Worm (Caenorhabditis elegans): ENCODE data around the gene ifb-2.

ce11 chrII:5735744-5736143 lies 14.2 kb upstream of the ifb-2 start:
- TF ChIP-seq nhr-76 (tag; optimal IDR thresholded peaks at IDR 0.05), result no peak
- no peak for TF ChIP-seq ztf-11 (tag; optimal IDR thresholded peaks at IDR 0.05)
- no peak for TF ChIP-seq mdl-1 (tag; optimal IDR thresholded peaks at IDR 0.05)
- TF ChIP-seq unc-62 (GFP tag; optimal IDR thresholded peaks at IDR 0.05), result no peak
- no peak for TF ChIP-seq mep-1 (tag; optimal IDR thresholded peaks at IDR 0.05)
- TF ChIP-seq nhr-11 (tag; optimal IDR thresholded peaks at IDR 0.05), result no peak
- TF ChIP-seq skn-1 (tag; optimal IDR thresholded peaks at IDR 0.05), result no peak
- no peak for TF ChIP-seq zag-1 (tag; optimal IDR thresholded peaks at IDR 0.05)
- TF ChIP-seq lin-14 (GFP tag; optimal IDR thresholded peaks at IDR 0.05), result no peak
- no peak for TF ChIP-seq ceh-82 (tag; optimal IDR thresholded peaks at IDR 0.05)
- TF ChIP-seq nhr-19 (GFP tag; conservative IDR thresholded peaks at IDR 0.05), result no peak

All from whole organism, L1 larva.